Worm (Caenorhabditis elegans) whole organism, late embryonic: ENCODE measurements around the gene ifas-1.

Experiments used
- C38D4.7 ChIP-seq: fragments of 200-800 bp; sonication (Bioruptor generic); optimal IDR thresholded peaks from 2 replicates; lab custom pipeline; 2018; ENCODE audit warnings: mild to moderate bottlenecking, missing genetic modification characterization, moderate library complexity, missing compliant biosample characterization
- F13H6.1 ChIP-seq: sonication (generic microtip); optimal IDR thresholded peaks from 2 replicates; lab custom pipeline; 2016; ENCODE audit warnings: missing genetic modification characterization, missing compliant biosample characterization
- ama-1 ChIP-seq: fragments of 150-350 bp; optimal IDR thresholded peaks from 2 replicates; lab custom pipeline; 2014
- ceh-6 ChIP-seq: fragments of 200-800 bp; sonication (Bioruptor generic); optimal IDR thresholded peaks from 2 replicates; lab custom pipeline; 2018; ENCODE audit warnings: mild to moderate bottlenecking, missing genetic modification characterization, missing compliant biosample characterization
- elt-4 ChIP-seq: sonication (generic microtip); optimal IDR thresholded peaks from 2 replicates; lab custom pipeline; 2016; ENCODE audit warnings: missing genetic modification characterization, missing compliant biosample characterization
- fkh-10 ChIP-seq: fragments of 150-350 bp; optimal IDR thresholded peaks from 2 replicates; lab custom pipeline; 2014; ENCODE audit warnings: missing biosample characterization, missing genetic modification reagents, missing genetic modification characterization
- sox-4 ChIP-seq: sonication (generic microtip); optimal IDR thresholded peaks from 2 replicates; lab custom pipeline; 2017; ENCODE audit warnings: mild to moderate bottlenecking, missing genetic modification characterization, inconsistent platforms, missing compliant biosample characterization
- ttx-3 ChIP-seq: sonication (generic microtip); optimal IDR thresholded peaks from 2 replicates; lab custom pipeline; 2016; ENCODE audit warnings: missing genetic modification reagents, missing genetic modification characterization, missing compliant biosample characterization
- zip-5 ChIP-seq: sonication (generic microtip); optimal IDR thresholded peaks from 2 replicates; lab custom pipeline; 2016; ENCODE audit warnings: missing genetic modification characterization, missing compliant biosample characterization

DNA sequence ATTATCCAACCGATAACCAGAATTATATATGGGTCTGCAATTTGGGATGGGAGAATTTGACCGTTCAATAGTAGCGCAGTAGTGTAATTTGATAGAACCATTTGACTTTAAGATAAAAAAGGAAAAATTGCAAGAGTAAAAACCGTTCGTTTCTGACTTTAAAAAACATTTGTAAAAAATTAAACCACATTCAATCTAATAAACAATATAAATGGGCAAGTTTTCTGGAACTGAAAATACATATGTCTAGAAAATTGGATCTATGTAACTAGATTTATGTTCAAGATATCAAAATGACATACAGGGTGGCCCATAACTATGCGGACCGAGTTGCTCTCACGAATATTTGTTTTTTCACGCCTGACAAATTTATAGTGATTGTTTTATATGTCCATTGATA lies 6.1 kb upstream of the ifas-1 start, which contains the start of gene srx-102:
- no peak for TF ChIP-seq elt-4 (tag; lab: Kevin White, UChicago)
- no peak for TF ChIP-seq ceh-6
- TF ChIP-seq C38D4.7, result no peak
- no peak for TF ChIP-seq sox-4 (tag; lab: Kevin White, UChicago)
- TF ChIP-seq zip-5 (tag; lab: Kevin White, UChicago), result no peak
- TF ChIP-seq fkh-10, result no peak
- no peak for TF ChIP-seq F13H6.1 (tag; lab: Kevin White, UChicago)
- TF ChIP-seq ama-1 (lab: Kevin White, UChicago), result no peak
- no peak for TF ChIP-seq ttx-3
